Worm (Caenorhabditis elegans): ENCODE results near the gene mec-5.

- no peak for TF ChIP-seq W03F9.2 (tag; optimal IDR thresholded peaks at IDR 0.05)
- TF ChIP-seq him-1 (tag; optimal IDR thresholded peaks at IDR 0.05), result no peak
Measured at ce11 chrX:15944198-15944597, 389 bp downstream of the mec-5 start.

Data from whole organism, L4/young adult.